Fruit fly (Drosophila melanogaster) Kc167 (cell line): ENCODE data around the gene EndoA.

ENCODE experiments used
- h ChIP-seq: fragments of >200 bp; optimal IDR thresholded peaks from 3 replicates; lab custom pipeline; 2018; ENCODE audit warnings: missing external identifiers
- insv ChIP-seq: fragments of >200 bp; optimal IDR thresholded peaks from 3 replicates; lab custom pipeline; 2018; ENCODE audit warnings: missing external identifiers
- psq ChIP-seq: fragments of >200 bp; optimal IDR thresholded peaks from 2 replicates; lab custom pipeline; 2017; ENCODE audit warnings: missing external identifiers

DNA sequence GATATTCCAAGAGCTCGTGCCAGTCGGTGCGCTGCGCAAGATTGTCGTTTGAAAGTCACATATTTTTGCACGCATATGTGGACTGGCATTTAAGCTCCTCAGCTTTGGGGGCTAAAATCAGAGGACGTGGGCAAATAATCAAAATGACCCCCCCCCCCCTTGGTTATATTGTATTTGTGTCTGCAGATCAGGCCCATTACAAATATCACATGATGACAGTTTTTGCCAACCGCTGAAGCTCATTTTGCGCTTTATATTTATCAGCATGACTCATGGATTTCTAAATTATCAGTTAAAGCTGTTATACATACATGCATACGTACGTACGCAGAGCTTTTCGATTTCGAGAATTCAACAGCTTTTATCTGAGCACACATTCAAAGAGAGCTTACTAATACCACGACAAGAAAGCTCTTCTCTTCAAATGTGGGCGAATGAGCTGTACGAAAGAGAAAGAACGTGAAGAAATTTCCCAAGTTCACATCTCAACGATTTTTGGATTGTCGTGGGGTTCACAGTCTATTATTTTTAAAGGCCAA lies 10.4 kb downstream of the EndoA start:
- TF ChIP-seq h (lab: Kevin White, UChicago) (no peak), psq (no peak), insv (no peak)
